Worm (Caenorhabditis elegans) whole organism, young adult: ENCODE data around the gene hlh-4.

ENCODE experiments used
- F57A8.1 ChIP-seq: fragments of 200-800 bp; sonication (Bioruptor generic); optimal IDR thresholded peaks from 2 replicates; lab custom pipeline; 2018; ENCODE audit warnings: mild to moderate bottlenecking, missing genetic modification characterization, moderate library complexity, missing compliant biosample characterization
- ceh-58 ChIP-seq: fragments of 200-800 bp; sonication (Bioruptor generic); IDR thresholded peaks from 2 replicates; pipeline ENCODE4 v1.3.6; 2022; ENCODE audit warnings: missing genetic modification characterization, missing compliant biosample characterization
- ceh-79 ChIP-seq: sonication (generic microtip); optimal IDR thresholded peaks from 2 replicates; lab custom pipeline; 2017; ENCODE audit warnings: mild to moderate bottlenecking, missing genetic modification characterization, missing compliant biosample characterization
- dpl-1 ChIP-seq: fragments of 150-350 bp; optimal IDR thresholded peaks from 2 replicates; lab custom pipeline; 2014; ENCODE audit warnings: missing biosample characterization, missing genetic modification reagents, missing genetic modification characterization
- egl-44 ChIP-seq: fragments of 200-800 bp; sonication (Bioruptor generic); IDR thresholded peaks from 2 replicates; pipeline ENCODE4 v1.3.6; 2022; ENCODE audit warnings: missing genetic modification reagents, missing genetic modification characterization, missing compliant biosample characterization
- hmg-1.2 ChIP-seq: fragments of 200-800 bp; sonication (Bioruptor generic); IDR thresholded peaks from 2 replicates; pipeline ENCODE4 v1.3.6; 2022; ENCODE audit warnings: missing genetic modification reagents, missing genetic modification characterization, missing compliant biosample characterization
- hsf-1 ChIP-seq: fragments of 200-800 bp; sonication (Bioruptor generic); IDR thresholded peaks from 2 replicates; pipeline ENCODE4 v1.3.6; 2022; ENCODE audit warnings: missing genetic modification reagents, missing genetic modification characterization, missing compliant biosample characterization
- sea-2 ChIP-seq: fragments of 200-800 bp; sonication (Bioruptor generic); IDR thresholded peaks from 2 replicates; pipeline ENCODE4 v1.3.6; 2022; ENCODE audit warnings: missing genetic modification characterization, missing compliant biosample characterization
- sptf-2 ChIP-seq: fragments of 200-800 bp; sonication (Bioruptor generic); optimal IDR thresholded peaks from 2 replicates; lab custom pipeline; 2018; ENCODE audit warnings: mild to moderate bottlenecking, missing genetic modification characterization, missing compliant biosample characterization

- TF ChIP-seq egl-44 (GFP tag; lab: Robert Waterston, UW) = no peak
- no peak for TF ChIP-seq sptf-2 (GFP tag; lab: Kevin White, UChicago)
- no peak for TF ChIP-seq ceh-58 (GFP tag; lab: Robert Waterston, UW)
- TF ChIP-seq ceh-79 (tag; lab: Kevin White, UChicago) = no peak
- TF ChIP-seq F57A8.1 (GFP tag; lab: Kevin White, UChicago) = no peak
- TF ChIP-seq hsf-1 (GFP tag; lab: Robert Waterston, UW) = no peak
- TF ChIP-seq hmg-1.2 (GFP tag; lab: Robert Waterston, UW) = no peak
- no peak for TF ChIP-seq sea-2
- no peak for TF ChIP-seq dpl-1 (GFP tag; lab: Kevin White, UChicago)
Observed at ce11 chrIII:9689377-9689776, 49.5 kb downstream of the hlh-4 start.
